Worm (Caenorhabditis elegans) whole organism, L2 larva: ENCODE results near the gene srj-54.

Experiments used
- alr-1 ChIP-seq: fragments of 150-350 bp; optimal IDR thresholded peaks from 2 replicates; lab custom pipeline; 2014; ENCODE audit warnings: missing biosample characterization, missing genetic modification characterization
- mab-5 ChIP-seq: fragments of 150-350 bp; optimal IDR thresholded peaks from 2 replicates; lab custom pipeline; 2014; ENCODE audit warnings: missing biosample characterization, missing genetic modification characterization

ce11 chrV:2855473-2855872, 4.2 kb downstream of the srj-54 start, which contains the start of gene srj-57:
- TF ChIP-seq mab-5 (tag; lab: Kevin White, UChicago) (no peak), alr-1 (tag; lab: Kevin White, UChicago) (no peak)
